Fruit fly (Drosophila melanogaster) whole organism, embryonic: ENCODE measurements around the gene CG4570.

ENCODE experiments used
- CG11504 ChIP-seq: fragments of 200-800 bp; sonication (Bioruptor generic); optimal IDR thresholded peaks from 3 replicates; lab custom pipeline; 2019; ENCODE audit warnings: missing biosample characterization, mild to moderate bottlenecking, missing genetic modification characterization, moderate library complexity
- CG12071 ChIP-seq: fragments of 200-800 bp; sonication (Bioruptor generic); optimal IDR thresholded peaks from 3 replicates; lab custom pipeline; 2018; ENCODE audit warnings: missing biosample characterization, mild to moderate bottlenecking, missing genetic modification characterization
- CG13775 ChIP-seq: fragments of 200-800 bp; sonication (Bioruptor generic); optimal IDR thresholded peaks from 3 replicates; lab custom pipeline; 2017; ENCODE audit warnings: missing biosample characterization, mild to moderate bottlenecking, missing genetic modification characterization
- CG14710 ChIP-seq: fragments of 200-800 bp; sonication (Bioruptor generic); optimal IDR thresholded peaks from 3 replicates; lab custom pipeline; 2019; ENCODE audit warnings: missing biosample characterization, mild to moderate bottlenecking, missing genetic modification characterization, moderate library complexity
- CG15269 ChIP-seq: fragments of 200-800 bp; sonication (Bioruptor generic); optimal IDR thresholded peaks from 2 replicates; lab custom pipeline; 2018; ENCODE audit warnings: missing biosample characterization, mild to moderate bottlenecking, missing genetic modification characterization, moderate library complexity
- CG1647 ChIP-seq: fragments of 200-800 bp; sonication (Bioruptor generic); optimal IDR thresholded peaks from 3 replicates; lab custom pipeline; 2016; ENCODE audit warnings: missing biosample characterization, missing genetic modification characterization
- CG17912 ChIP-seq: fragments of 200-800 bp; sonication (Bioruptor generic); optimal IDR thresholded peaks from 2 replicates; lab custom pipeline; 2018; ENCODE audit warnings: missing biosample characterization, mild to moderate bottlenecking, missing genetic modification characterization
- CG32532 ChIP-seq: fragments of 200-800 bp; sonication (Bioruptor generic); IDR thresholded peaks from 2 replicates; pipeline ENCODE4 v1.3.6; 2022; ENCODE audit warnings: missing biosample characterization, missing genetic modification characterization
- CG4328 ChIP-seq: fragments of 200-800 bp; sonication (Bioruptor generic); optimal IDR thresholded peaks from 3 replicates; lab custom pipeline; 2017; ENCODE audit warnings: missing biosample characterization, missing genetic modification reagents, missing genetic modification characterization
- CG5180 ChIP-seq: fragments of 200-800 bp; sonication (Bioruptor generic); optimal IDR thresholded peaks from 3 replicates; lab custom pipeline; 2017; ENCODE audit warnings: missing biosample characterization, missing genetic modification characterization, mild to moderate bottlenecking, moderate library complexity, missing genetic modification reagents
- CG5245 ChIP-seq: fragments of 200-800 bp; sonication (Bioruptor generic); optimal IDR thresholded peaks from 3 replicates; lab custom pipeline; 2016; ENCODE audit warnings: missing biosample characterization, missing genetic modification characterization
- CG6272 ChIP-seq: fragments of 200-800 bp; sonication (Bioruptor generic); IDR thresholded peaks from 2 replicates; pipeline ENCODE4 v1.3.6; 2022; ENCODE audit warnings: missing biosample characterization, missing genetic modification characterization
- CG7928 ChIP-seq: fragments of 200-800 bp; sonication (Bioruptor generic); optimal IDR thresholded peaks from 2 replicates; lab custom pipeline; 2017; ENCODE audit warnings: missing biosample characterization, mild to moderate bottlenecking, missing genetic modification characterization
- CG8359 ChIP-seq: fragments of 200-800 bp; sonication (Bioruptor generic); optimal IDR thresholded peaks from 2 replicates; lab custom pipeline; 2017; ENCODE audit warnings: missing biosample characterization, mild to moderate bottlenecking, missing genetic modification characterization, borderline replicate concordance
- D ChIP-seq, 2 experiments: fragments of 200-800 bp in 1 of 2; fragments of >200 bp in 1 of 2; sonication (Bioruptor generic) in 1 of 2; optimal IDR thresholded peaks; 2 replicates in 1 of 2; 3 replicates in 1 of 2; lab custom pipeline; 2017; ENCODE audit warnings: mild to moderate bottlenecking in 1 of 2, missing biosample characterization in 1 of 2, missing genetic modification characterization in 1 of 2, missing genetic modification reagents in 1 of 2
- Deaf1 ChIP-seq: fragments of 200-800 bp; optimal IDR thresholded peaks from 3 replicates; lab custom pipeline; 2019; ENCODE audit warnings: missing biosample characterization, mild to moderate bottlenecking, missing genetic modification characterization, moderate library complexity
- Dref ChIP-seq: fragments of 200-800 bp; sonication (Bioruptor generic); IDR thresholded peaks from 2 replicates; pipeline ENCODE4 v1.3.6; 2022; ENCODE audit warnings: missing biosample characterization, missing genetic modification characterization
- Elba2 ChIP-seq: fragments of 200-800 bp; sonication (Bioruptor generic); optimal IDR thresholded peaks from 3 replicates; lab custom pipeline; 2016; ENCODE audit warnings: missing biosample characterization, missing genetic modification characterization
- Ets65A ChIP-seq: fragments of 200-800 bp; sonication (Bioruptor generic); peaks from one replicate; lab custom pipeline; 2016; ENCODE audit warnings: missing biosample characterization, missing genetic modification characterization
- Lim3 ChIP-seq: fragments of 200-800 bp; sonication (Bioruptor generic); IDR thresholded peaks from 2 replicates; pipeline ENCODE4 v1.3.6; 2022; ENCODE audit warnings: missing biosample characterization, missing genetic modification characterization
- NC2β ChIP-seq: fragments of 200-800 bp; sonication (Bioruptor generic); optimal IDR thresholded peaks from 2 replicates; lab custom pipeline; 2016; ENCODE audit warnings: missing biosample characterization, missing genetic modification characterization
- Nf-YA ChIP-seq: fragments of 200-800 bp; sonication (Bioruptor generic); IDR thresholded peaks from 2 replicates; pipeline ENCODE4 v1.3.6; 2022; ENCODE audit warnings: missing biosample characterization, missing genetic modification characterization
- Nf-YC ChIP-seq: fragments of 200-800 bp; optimal IDR thresholded peaks from 3 replicates; lab custom pipeline; 2019; ENCODE audit warnings: missing biosample characterization, mild to moderate bottlenecking, missing genetic modification characterization, moderate library complexity
- NfI ChIP-seq: fragments of 200-800 bp; sonication (Bioruptor generic); optimal IDR thresholded peaks from 3 replicates; lab custom pipeline; 2018; ENCODE audit warnings: missing biosample characterization, mild to moderate bottlenecking, missing genetic modification characterization, moderate library complexity
- Ptx1 ChIP-seq: fragments of 200-800 bp; sonication (Bioruptor generic); IDR thresholded peaks from 2 replicates; pipeline ENCODE4 v1.3.6; 2022; ENCODE audit warnings: missing biosample characterization, missing genetic modification characterization
- Sox102F ChIP-seq: fragments of 200-800 bp; sonication (Bioruptor generic); optimal IDR thresholded peaks from 2 replicates; lab custom pipeline; 2018; ENCODE audit warnings: missing biosample characterization, mild to moderate bottlenecking, missing genetic modification characterization, moderate library complexity
- TFAM ChIP-seq: fragments of 200-800 bp; sonication (Bioruptor generic); optimal IDR thresholded peaks from 2 replicates; lab custom pipeline; 2017; ENCODE audit warnings: missing biosample characterization, missing genetic modification characterization, inconsistent platforms
- Tbp ChIP-seq: fragments of >200 bp; optimal IDR thresholded peaks from 2 replicates; lab custom pipeline; 2018; ENCODE audit warnings: missing biosample characterization, missing genetic modification characterization
- cad ChIP-seq: fragments of >200 bp; optimal IDR thresholded peaks from 2 replicates; lab custom pipeline; 2017; ENCODE audit warnings: missing biosample characterization, missing genetic modification characterization
- cas ChIP-seq: fragments of 200-800 bp; sonication (Bioruptor generic); IDR thresholded peaks from 2 replicates; pipeline ENCODE4 v1.3.6; 2022; ENCODE audit warnings: missing biosample characterization, missing genetic modification characterization
- caup ChIP-seq: fragments of 200-800 bp; sonication (Bioruptor generic); optimal IDR thresholded peaks from 3 replicates; lab custom pipeline; 2017; ENCODE audit warnings: missing biosample characterization, mild to moderate bottlenecking, missing genetic modification characterization, moderate library complexity; ENCODE audit not compliant: severe bottlenecking
- corto ChIP-seq: fragments of 200-800 bp; sonication (Bioruptor generic); optimal IDR thresholded peaks from 2 replicates; lab custom pipeline; 2016; ENCODE audit warnings: missing biosample characterization, mild to moderate bottlenecking, missing genetic modification characterization, moderate library complexity
- grn ChIP-seq: fragments of 200-800 bp; sonication (Bioruptor generic); optimal IDR thresholded peaks from 3 replicates; lab custom pipeline; 2017; ENCODE audit warnings: missing biosample characterization, missing genetic modification characterization
- gsb ChIP-seq: fragments of 200-800 bp; sonication (Bioruptor generic); IDR thresholded peaks from 2 replicates; pipeline ENCODE4 v1.3.6; 2022; ENCODE audit warnings: missing biosample characterization, missing genetic modification characterization
- hkb ChIP-seq, 2 experiments: fragments of 200-800 bp in 1 of 2; fragments of >200 bp in 1 of 2; sonication (Bioruptor generic) in 1 of 2; IDR thresholded peaks in 1 of 2; optimal IDR thresholded peaks in 1 of 2; 2 replicates each; pipeline versions ENCODE4 v1.3.6 to Lab custom; 2017 to 2022; ENCODE audit warnings: missing biosample characterization in 1 of 2, missing genetic modification characterization in 1 of 2
- insv ChIP-seq, 2 experiments: fragments of 200-800 bp; sonication (Bioruptor generic); optimal IDR thresholded peaks; 3 replicates each; lab custom pipeline; 2016 to 2018; ENCODE audit warnings: missing biosample characterization in 2 of 2, missing genetic modification characterization in 2 of 2
- kay ChIP-seq: fragments of 200-800 bp; sonication (Bioruptor generic); optimal IDR thresholded peaks from 2 replicates; lab custom pipeline; 2016; ENCODE audit warnings: missing biosample characterization, missing genetic modification characterization
- kni ChIP-seq: fragments of 200-800 bp; sonication (Bioruptor generic); optimal IDR thresholded peaks from 3 replicates; lab custom pipeline; 2017; ENCODE audit warnings: mild to moderate bottlenecking, missing biosample characterization, missing genetic modification reagents, missing genetic modification characterization
- lab ChIP-seq: fragments of 200-800 bp; sonication (Bioruptor generic); optimal IDR thresholded peaks from 3 replicates; lab custom pipeline; 2017; ENCODE audit warnings: missing biosample characterization, missing genetic modification characterization, mild to moderate bottlenecking, moderate library complexity, missing genetic modification reagents
- lov ChIP-seq, 2 experiments: fragments of 200-800 bp in 1 of 2; fragments of >200 bp in 1 of 2; sonication (Bioruptor generic) in 1 of 2; IDR thresholded peaks in 1 of 2; optimal IDR thresholded peaks in 1 of 2; 2 replicates in 1 of 2; 3 replicates in 1 of 2; pipeline versions ENCODE4 v1.3.6 to Lab custom; 2017 to 2022; ENCODE audit warnings: missing biosample characterization in 1 of 2, missing genetic modification characterization in 1 of 2
- mirr ChIP-seq: fragments of 200-800 bp; sonication (Bioruptor generic); optimal IDR thresholded peaks from 3 replicates; lab custom pipeline; 2018; ENCODE audit warnings: missing biosample characterization, mild to moderate bottlenecking, missing genetic modification characterization
- onecut ChIP-seq: fragments of 200-800 bp; sonication (Bioruptor generic); IDR thresholded peaks from 2 replicates; pipeline ENCODE4 v1.3.6; 2022; ENCODE audit warnings: missing biosample characterization, missing genetic modification characterization
- pnt ChIP-seq: fragments of 200-800 bp; sonication (Bioruptor generic); optimal IDR thresholded peaks from 3 replicates; lab custom pipeline; 2016; ENCODE audit warnings: missing biosample characterization, missing genetic modification characterization
- slou ChIP-seq: fragments of 200-800 bp; sonication (Bioruptor generic); optimal IDR thresholded peaks from 3 replicates; lab custom pipeline; 2016; ENCODE audit warnings: missing biosample characterization, missing genetic modification characterization
- sqz ChIP-seq: fragments of 200-800 bp; sonication (Bioruptor generic); optimal IDR thresholded peaks from 3 replicates; lab custom pipeline; 2018; ENCODE audit warnings: missing biosample characterization, mild to moderate bottlenecking, missing genetic modification characterization
- trh ChIP-seq: fragments of 200-800 bp; sonication (Bioruptor generic); optimal IDR thresholded peaks from 2 replicates; lab custom pipeline; 2016; ENCODE audit warnings: missing biosample characterization, missing genetic modification characterization
- vfl ChIP-seq: fragments of 200-800 bp; sonication (Bioruptor generic); optimal IDR thresholded peaks from 2 replicates; lab custom pipeline; 2016; ENCODE audit warnings: missing biosample characterization, missing genetic modification characterization

CG4570 gene

dm6 chr3R:10886462-10887315 lies 30.1 kb downstream of the CG4570 start (continued):
- peak; percentile 48 for TF ChIP-seq trh (GFP tag; lab: Kevin White, UChicago)
- peak; percentile 66 for TF ChIP-seq pnt (GFP tag; lab: Kevin White, UChicago)
- TF ChIP-seq slou (GFP tag; lab: Kevin White, UChicago) = peak; percentile 87
- TF ChIP-seq NC2β (GFP tag; lab: Kevin White, UChicago) = peak; percentile 69
- no peak for TF ChIP-seq cad (GFP tag; lab: Kevin White, UChicago)
- TF ChIP-seq insv (GFP tag; optimal IDR thresholded peaks at IDR 0.05; lab: Kevin White, UChicago) = peak in 1 of 2 experiments; percentile 71
- peak; percentile 91 for TF ChIP-seq Ptx1
- TF ChIP-seq CG11504 = peak; percentile 90
- peak; percentile 80 for TF ChIP-seq corto (GFP tag; lab: Kevin White, UChicago)
- peak; percentile 21 for TF ChIP-seq grn
- TF ChIP-seq lab (GFP tag; lab: Kevin White, UChicago) = peak; percentile 96
- peak; percentile 76 for TF ChIP-seq CG14710
- TF ChIP-seq CG12071 (GFP tag; lab: Kevin White, UChicago) = peak; percentile 66
- peak; percentile 89 for TF ChIP-seq CG13775 (GFP tag; lab: Kevin White, UChicago)
- peak; percentile 48 for TF ChIP-seq Deaf1 (tag; lab: Kevin White, UChicago)
- peak; percentile 90 for TF ChIP-seq caup
- TF ChIP-seq CG6272 (GFP tag; lab: Robert Waterston, UW) = peak; percentile 82
- peak; percentile 72 for TF ChIP-seq CG1647
- peak; percentile 94 for TF ChIP-seq CG15269
- peak; percentile 80 for TF ChIP-seq Nf-YC
- TF ChIP-seq Dref (GFP tag; lab: Robert Waterston, UW) = no peak
- peak; percentile 61 for TF ChIP-seq kay (GFP tag; lab: Kevin White, UChicago)
- TF ChIP-seq CG17912 = no peak
- TF ChIP-seq NfI (GFP tag; lab: Kevin White, UChicago) = peak; percentile 87
- TF ChIP-seq CG4328 = peak; percentile 92
- peak; percentile 94 for TF ChIP-seq CG32532 (GFP tag; lab: Robert Waterston, UW)
- TF ChIP-seq gsb = peak; percentile 77; the same call in 1 of the 2 replicates
- peak; percentile 85 for TF ChIP-seq onecut (GFP tag; lab: Robert Waterston, UW)
- peak; percentile 60 for TF ChIP-seq CG5245 (GFP tag; lab: Kevin White, UChicago)
- peak; percentile 82 for TF ChIP-seq vfl (GFP tag; lab: Kevin White, UChicago)
- TF ChIP-seq CG7928 (GFP tag; lab: Kevin White, UChicago) = peak; percentile 56
- peak; percentile 89 for TF ChIP-seq Sox102F
- no peak for TF ChIP-seq D (optimal IDR thresholded peaks at IDR 0.05; lab: Kevin White, UChicago)
- TF ChIP-seq D (GFP tag; optimal IDR thresholded peaks at IDR 0.05; lab: Kevin White, UChicago) = peak; percentile 81
- TF ChIP-seq lov (optimal IDR thresholded peaks at IDR 0.05; lab: Kevin White, UChicago) = no peak
- TF ChIP-seq lov (GFP tag; IDR thresholded peaks at IDR 0.05; lab: Robert Waterston, UW) = peak; percentile 67; the same call in 1 of the 3 replicates
- peak; percentile 70 for TF ChIP-seq CG5180 (GFP tag; lab: Kevin White, UChicago)
- peak; percentile 29 for TF ChIP-seq TFAM (GFP tag; lab: Kevin White, UChicago)
- TF ChIP-seq CG8359 (GFP tag; lab: Kevin White, UChicago) = peak; percentile 57
- TF ChIP-seq kni = peak; percentile 88
- TF ChIP-seq Tbp (GFP tag; lab: Kevin White, UChicago) = no peak
- peak; percentile 80 for TF ChIP-seq Nf-YA (GFP tag; lab: Robert Waterston, UW)
- peak; percentile 75 for TF ChIP-seq cas (GFP tag; lab: Robert Waterston, UW)
- TF ChIP-seq Lim3 (GFP tag; lab: Robert Waterston, UW) = peak; percentile 56
- TF ChIP-seq mirr = peak; percentile 58
- no peak for TF ChIP-seq Elba2 (GFP tag; lab: Kevin White, UChicago)
- no peak for TF ChIP-seq hkb (optimal IDR thresholded peaks at IDR 0.05; lab: Kevin White, UChicago)
- TF ChIP-seq hkb (GFP tag; IDR thresholded peaks at IDR 0.05; lab: Robert Waterston, UW) = peak; percentile 91
- TF ChIP-seq Ets65A (GFP tag; lab: Kevin White, UChicago) = peak; percentile 44
- peak; percentile 91 for TF ChIP-seq sqz
